Worm (Caenorhabditis elegans) whole organism, L1 larva: ENCODE measurements around the gene srt-64.

Experiments used
- Y116A8C.19 ChIP-seq: sonication (generic microtip); optimal IDR thresholded peaks from 2 replicates; lab custom pipeline; 2016; ENCODE audit warnings: missing compliant biosample characterization, missing genetic modification characterization, borderline replicate concordance
- blmp-1 ChIP-seq: fragments of 150-350 bp; optimal IDR thresholded peaks from 2 replicates; lab custom pipeline; 2014; ENCODE audit warnings: missing biosample characterization, missing genetic modification characterization
- ceh-90 ChIP-seq: sonication (generic microtip); optimal IDR thresholded peaks from 2 replicates; lab custom pipeline; 2016; ENCODE audit warnings: missing genetic modification characterization, missing compliant biosample characterization
- ces-1 ChIP-seq: fragments of 150-350 bp; optimal IDR thresholded peaks from 2 replicates; lab custom pipeline; 2014; ENCODE audit warnings: missing biosample characterization, missing genetic modification reagents, missing genetic modification characterization
- egl-27 ChIP-seq, 2 experiments: fragments of 150-350 bp in 1 of 2; sonication (generic microtip); optimal IDR thresholded peaks; 3 replicates each; lab custom pipeline; 2017 to 2018; ENCODE audit warnings: missing biosample characterization in 2 of 2, missing genetic modification characterization in 2 of 2, missing genetic modification reagents in 2 of 2
- fos-1 ChIP-seq: fragments of 150-350 bp; optimal IDR thresholded peaks from 2 replicates; lab custom pipeline; 2014; ENCODE audit warnings: missing biosample characterization, missing genetic modification characterization
- hpl-2 ChIP-seq: fragments of 150-350 bp; optimal IDR thresholded peaks from 2 replicates; lab custom pipeline; 2014; ENCODE audit warnings: missing biosample characterization, missing genetic modification reagents, missing genetic modification characterization
- lin-15B ChIP-seq: fragments of 150-350 bp; sonication (generic microtip); optimal IDR thresholded peaks from 3 replicates; lab custom pipeline; 2014; ENCODE audit warnings: missing biosample characterization, missing genetic modification characterization
- lir-3 ChIP-seq: sonication (generic microtip); optimal IDR thresholded peaks from 2 replicates; lab custom pipeline; 2016; ENCODE audit warnings: mild to moderate bottlenecking, missing genetic modification characterization, moderate library complexity, missing compliant biosample characterization; ENCODE audit not compliant: poor library complexity
- mdl-1 ChIP-seq, 2 experiments: fragments of 150-350 bp; optimal IDR thresholded peaks; 2 replicates each; lab custom pipeline; 2014 to 2017; ENCODE audit warnings: missing biosample characterization in 2 of 2, missing genetic modification characterization in 2 of 2, inconsistent platforms in 1 of 2
- nhr-237 ChIP-seq: fragments of 150-350 bp; optimal IDR thresholded peaks from 2 replicates; lab custom pipeline; 2014; ENCODE audit warnings: missing biosample characterization, missing genetic modification characterization
- nhr-90 ChIP-seq: sonication (generic microtip); optimal IDR thresholded peaks from 2 replicates; lab custom pipeline; 2016; ENCODE audit warnings: mild to moderate bottlenecking, missing genetic modification characterization, missing compliant biosample characterization; ENCODE audit not compliant: poor library complexity
- pqm-1 ChIP-seq: sonication (generic microtip); optimal IDR thresholded peaks from 3 replicates; lab custom pipeline; 2017; ENCODE audit warnings: missing biosample characterization, missing genetic modification characterization
- zip-4 ChIP-seq: fragments of 200-800 bp; sonication (Bioruptor generic); optimal IDR thresholded peaks from 2 replicates; lab custom pipeline; 2018; ENCODE audit warnings: mild to moderate bottlenecking, missing genetic modification characterization, moderate library complexity, missing compliant biosample characterization

DNA sequence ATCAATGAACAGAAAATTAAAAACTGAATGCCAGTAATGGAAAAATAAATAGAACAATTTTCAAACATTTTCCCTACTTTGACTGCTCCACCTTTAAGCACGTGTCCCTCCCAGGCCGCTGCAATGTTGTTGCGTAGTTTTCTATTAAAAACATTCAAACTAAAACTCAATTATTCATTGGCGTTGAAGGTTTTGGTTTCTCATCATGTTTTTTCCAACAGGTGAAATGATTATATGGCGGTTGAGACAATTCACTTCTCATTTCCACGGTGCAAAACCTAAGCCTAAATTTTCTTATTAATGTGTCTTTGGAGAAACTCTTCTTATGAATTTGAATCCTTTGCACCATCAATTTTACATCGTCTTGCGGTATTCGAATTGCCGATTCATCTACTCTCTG lies 18.6 kb downstream of the srt-64 start, which contains the start of gene srh-130:
- TF ChIP-seq egl-27 (tag; optimal IDR thresholded peaks at IDR 0.05; lab: Kevin White, UChicago) (no peak), zip-4 (GFP tag; lab: Kevin White, UChicago) (no peak), Y116A8C.19 (no peak), mdl-1 (tag; optimal IDR thresholded peaks at IDR 0.05; lab: Kevin White, UChicago) (no peak), pqm-1 (tag; lab: Kevin White, UChicago) (no peak), fos-1 (no peak), ceh-90 (tag; lab: Kevin White, UChicago) (no peak), hpl-2 (no peak), nhr-237 (tag; lab: Kevin White, UChicago) (no peak), lir-3 (tag; lab: Kevin White, UChicago) (no peak), blmp-1 (tag; lab: Kevin White, UChicago) (no peak), nhr-90 (tag; lab: Kevin White, UChicago) (no peak), lin-15B (tag; lab: Kevin White, UChicago) (no peak), ces-1 (GFP tag; lab: Kevin White, UChicago) (no peak)
